Worm (Caenorhabditis elegans) whole organism, young adult: Measurements from ENCODE around the gene mlk-1.

Experiments used
- ama-1 ChIP-seq, 3 experiments: fragments of 150-350 bp in 1 of 3; sonication (generic microtip) in 2 of 3; optimal IDR thresholded peaks; 2 replicates each; lab custom pipeline; 2014 to 2018; ENCODE audit warnings: missing biosample characterization in 2 of 3, missing genetic modification characterization in 2 of 3, missing genetic modification reagents in 2 of 3
- ceh-79 ChIP-seq: sonication (generic microtip); optimal IDR thresholded peaks from 2 replicates; lab custom pipeline; 2017; ENCODE audit warnings: mild to moderate bottlenecking, missing genetic modification characterization, missing compliant biosample characterization
- him-1 ChIP-seq: sonication (generic microtip); optimal IDR thresholded peaks from 2 replicates; lab custom pipeline; 2016; ENCODE audit warnings: missing genotype, missing genetic modification reagents, missing genetic modification characterization, missing compliant biosample characterization
- lsl-1 ChIP-seq: fragments of 200-800 bp; sonication (Bioruptor generic); optimal IDR thresholded peaks from 2 replicates; lab custom pipeline; 2018; ENCODE audit warnings: mild to moderate bottlenecking, missing genetic modification characterization, moderate library complexity, missing compliant biosample characterization
- madf-6 ChIP-seq: fragments of 200-800 bp; sonication (Bioruptor generic); IDR thresholded peaks from 2 replicates; pipeline ENCODE4 v1.3.6; 2022; ENCODE audit warnings: missing genetic modification reagents, missing genetic modification characterization, missing compliant biosample characterization
- repo-1 ChIP-seq: sonication (generic microtip); optimal IDR thresholded peaks from 2 replicates; lab custom pipeline; 2017; ENCODE audit warnings: mild to moderate bottlenecking, missing genetic modification characterization, missing compliant biosample characterization
- sea-2 ChIP-seq: fragments of 200-800 bp; sonication (Bioruptor generic); IDR thresholded peaks from 2 replicates; pipeline ENCODE4 v1.3.6; 2022; ENCODE audit warnings: missing genetic modification characterization, missing compliant biosample characterization
- snpc-4 ChIP-seq, 5 experiments: fragments of 150-350 bp in 1 of 5; sonication (generic microtip) in 4 of 5; optimal IDR thresholded peaks; 2 replicates each; lab custom pipeline; 2014 to 2018; ENCODE audit warnings: missing genetic modification characterization in 5 of 5, missing biosample characterization in 3 of 5, antibody characterized with exemption in 2 of 5, mild to moderate bottlenecking in 2 of 5, missing compliant biosample characterization in 2 of 5, missing genotype in 2 of 5, moderate library complexity in 2 of 5, missing genetic modification reagents in 1 of 5

ce11 chrV:5039559-5039958 lies 25.1 kb downstream of the mlk-1 start, which contains the start of gene K11D12.11:
- TF ChIP-seq sea-2 (no peak), him-1 (tag; lab: Kevin White, UChicago) (no peak), madf-6 (no peak), ama-1 (optimal IDR thresholded peaks at IDR 0.05; lab: Kevin White, UChicago) (no peak), ama-1 (GFP tag; optimal IDR thresholded peaks at IDR 0.05; lab: Kevin White, UChicago) (no peak), ceh-79 (tag; lab: Kevin White, UChicago) (no peak), repo-1 (tag; lab: Kevin White, UChicago) (no peak), lsl-1 (no peak), snpc-4 (GFP tag; optimal IDR thresholded peaks at IDR 0.05; lab: Kevin White, UChicago) (no peak), snpc-4 (tag; optimal IDR thresholded peaks at IDR 0.05; lab: Kevin White, UChicago) (no peak)
